Worm (Caenorhabditis elegans) whole organism, L3 larva: ENCODE measurements around the gene C06G4.6.

Experiments
- R02D3.7 ChIP-seq: fragments of 150-350 bp; optimal IDR thresholded peaks from 2 replicates; lab custom pipeline; 2014; ENCODE audit warnings: missing biosample characterization, missing genetic modification characterization
- ZK546.5 ChIP-seq: sonication (generic microtip); optimal IDR thresholded peaks from 2 replicates; lab custom pipeline; 2017; ENCODE audit warnings: missing biosample characterization, missing genetic modification characterization
- aly-2 ChIP-seq: fragments of 150-350 bp; optimal IDR thresholded peaks from 2 replicates; lab custom pipeline; 2014; ENCODE audit warnings: missing biosample characterization, missing genetic modification characterization
- ama-1 ChIP-seq: fragments of 150-350 bp; optimal IDR thresholded peaks from 2 replicates; lab custom pipeline; 2018
- ceh-16 ChIP-seq: sonication (generic microtip); optimal IDR thresholded peaks from 2 replicates; lab custom pipeline; 2017; ENCODE audit warnings: missing biosample characterization, missing genetic modification characterization
- ceh-28 ChIP-seq: fragments of 150-350 bp; optimal IDR thresholded peaks from 2 replicates; lab custom pipeline; 2014; ENCODE audit warnings: missing biosample characterization, missing genetic modification reagents, missing genetic modification characterization
- ceh-82 ChIP-seq: fragments of 150-350 bp; optimal IDR thresholded peaks from 2 replicates; lab custom pipeline; 2014; ENCODE audit warnings: missing biosample characterization, missing genetic modification characterization
- ceh-9 ChIP-seq: sonication (generic microtip); optimal IDR thresholded peaks from 2 replicates; lab custom pipeline; 2018; ENCODE audit warnings: missing biosample characterization, missing genetic modification characterization
- daf-12 ChIP-seq: fragments of 150-350 bp; optimal IDR thresholded peaks from 2 replicates; lab custom pipeline; 2014; ENCODE audit warnings: missing biosample characterization, missing genetic modification reagents, missing genetic modification characterization
- egl-27 ChIP-seq: sonication (generic microtip); optimal IDR thresholded peaks from 4 replicates; lab custom pipeline; 2017; ENCODE audit warnings: missing biosample characterization, missing genetic modification reagents, missing genetic modification characterization
- egl-5 ChIP-seq: fragments of 150-350 bp; optimal IDR thresholded peaks from 2 replicates; lab custom pipeline; 2017; ENCODE audit warnings: missing biosample characterization, missing genetic modification reagents, missing genetic modification characterization, inconsistent platforms
- elt-1 ChIP-seq: fragments of 150-350 bp; optimal IDR thresholded peaks from 2 replicates; lab custom pipeline; 2014; ENCODE audit warnings: missing biosample characterization, missing genetic modification characterization
- elt-2 ChIP-seq: sonication (generic microtip); optimal IDR thresholded peaks from 2 replicates; lab custom pipeline; 2016; ENCODE audit warnings: missing genetic modification reagents, mild to moderate bottlenecking, missing genetic modification characterization, missing compliant biosample characterization
- elt-3 ChIP-seq, 3 experiments: fragments of 150-350 bp in 1 of 3; sonication (generic microtip) in 2 of 3; optimal IDR thresholded peaks; 2 replicates in 2 of 3; 4 replicates in 1 of 3; lab custom pipeline; 2014 to 2017; ENCODE audit warnings: missing biosample characterization in 3 of 3, missing genetic modification characterization in 3 of 3
- eor-1 ChIP-seq, 2 experiments: fragments of 150-350 bp; optimal IDR thresholded peaks; 2 replicates each; lab custom pipeline; 2014 to 2018; ENCODE audit warnings: missing biosample characterization in 2 of 2, missing genetic modification characterization in 2 of 2
- fkh-10 ChIP-seq: sonication (generic microtip); optimal IDR thresholded peaks from 2 replicates; lab custom pipeline; 2017; ENCODE audit warnings: missing biosample characterization, missing genetic modification reagents, missing genetic modification characterization
- fkh-2 ChIP-seq: fragments of 150-350 bp; optimal IDR thresholded peaks from 2 replicates; lab custom pipeline; 2014; ENCODE audit warnings: missing biosample characterization, missing genetic modification reagents, missing genetic modification characterization
- fos-1 ChIP-seq: fragments of 150-350 bp; optimal IDR thresholded peaks from 2 replicates; lab custom pipeline; 2014; ENCODE audit warnings: missing biosample characterization, missing genetic modification characterization
- hmg-11 ChIP-seq: sonication (generic microtip); optimal IDR thresholded peaks from 2 replicates; lab custom pipeline; 2016; ENCODE audit warnings: missing genetic modification characterization, missing compliant biosample characterization
- jun-1 ChIP-seq: fragments of 150-350 bp; optimal IDR thresholded peaks from 2 replicates; lab custom pipeline; 2014; ENCODE audit warnings: missing biosample characterization, missing genetic modification reagents, missing genetic modification characterization
- lin-15B ChIP-seq: fragments of 150-350 bp; optimal IDR thresholded peaks from 2 replicates; lab custom pipeline; 2014; ENCODE audit warnings: missing biosample characterization, missing genetic modification characterization
- lsy-12 ChIP-seq: sonication (generic microtip); optimal IDR thresholded peaks from 2 replicates; lab custom pipeline; 2016; ENCODE audit warnings: mild to moderate bottlenecking, missing genetic modification characterization, missing compliant biosample characterization
- mdl-1 ChIP-seq: fragments of 150-350 bp; optimal IDR thresholded peaks from 2 replicates; lab custom pipeline; 2014; ENCODE audit warnings: missing biosample characterization, missing genetic modification characterization
- mml-1 ChIP-seq: fragments of 150-350 bp; sonication (generic microtip); optimal IDR thresholded peaks from 3 replicates; lab custom pipeline; 2014; ENCODE audit warnings: missing biosample characterization, missing genetic modification characterization
- nhr-11 ChIP-seq: fragments of 150-350 bp; optimal IDR thresholded peaks from 2 replicates; lab custom pipeline; 2014; ENCODE audit warnings: missing biosample characterization, missing genetic modification characterization
- nhr-23 ChIP-seq: fragments of 150-350 bp; optimal IDR thresholded peaks from 2 replicates; lab custom pipeline; 2014; ENCODE audit warnings: missing biosample characterization, missing genetic modification reagents, missing genetic modification characterization
- nhr-237 ChIP-seq: fragments of 150-350 bp; optimal IDR thresholded peaks from 2 replicates; lab custom pipeline; 2014; ENCODE audit warnings: missing biosample characterization, missing genetic modification characterization
- nhr-28 ChIP-seq: fragments of 150-350 bp; optimal IDR thresholded peaks from 2 replicates; lab custom pipeline; 2014; ENCODE audit warnings: missing biosample characterization, missing genetic modification characterization
- nhr-67 ChIP-seq: fragments of 150-350 bp; optimal IDR thresholded peaks from 2 replicates; lab custom pipeline; 2014; ENCODE audit warnings: missing biosample characterization, missing genetic modification characterization
- nhr-76 ChIP-seq: fragments of 150-350 bp; sonication (generic microtip); optimal IDR thresholded peaks from 5 replicates; lab custom pipeline; 2014; ENCODE audit warnings: missing biosample characterization, missing genetic modification characterization
- nhr-77 ChIP-seq: fragments of 150-350 bp; optimal IDR thresholded peaks from 2 replicates; lab custom pipeline; 2014; ENCODE audit warnings: missing biosample characterization, missing genetic modification characterization
- pha-4 ChIP-seq: fragments of 150-350 bp; optimal IDR thresholded peaks from 2 replicates; lab custom pipeline; 2014; ENCODE audit warnings: missing biosample characterization, missing genetic modification reagents, missing genetic modification characterization
- pqm-1 ChIP-seq: fragments of 150-350 bp; optimal IDR thresholded peaks from 2 replicates; lab custom pipeline; 2017; ENCODE audit warnings: missing biosample characterization, missing genetic modification characterization, inconsistent platforms
- sea-2 ChIP-seq: fragments of 150-350 bp; sonication (generic microtip); optimal IDR thresholded peaks from 4 replicates; lab custom pipeline; 2014; ENCODE audit warnings: missing biosample characterization, missing genetic modification reagents, missing genetic modification characterization
- snpc-4 ChIP-seq: fragments of 150-350 bp; optimal IDR thresholded peaks from 2 replicates; lab custom pipeline; 2014; ENCODE audit warnings: missing biosample characterization, missing genetic modification characterization
- tbx-2 ChIP-seq: sonication (generic microtip); optimal IDR thresholded peaks from 2 replicates; lab custom pipeline; 2016; ENCODE audit warnings: mild to moderate bottlenecking, missing genetic modification characterization, missing compliant biosample characterization
- unc-39 ChIP-seq: sonication (generic microtip); optimal IDR thresholded peaks from 4 replicates; lab custom pipeline; 2017; ENCODE audit warnings: missing biosample characterization, missing genetic modification characterization
- unc-62 ChIP-seq: fragments of 150-350 bp; sonication (generic microtip); optimal IDR thresholded peaks from 4 replicates; lab custom pipeline; 2014; ENCODE audit warnings: missing biosample characterization, missing genetic modification reagents, missing genetic modification characterization
- zag-1 ChIP-seq: fragments of 150-350 bp; optimal IDR thresholded peaks from 2 replicates; lab custom pipeline; 2014; ENCODE audit warnings: missing biosample characterization, missing genetic modification characterization
- ztf-11 ChIP-seq: fragments of 150-350 bp; optimal IDR thresholded peaks from 2 replicates; lab custom pipeline; 2014; ENCODE audit warnings: missing biosample characterization, missing genetic modification characterization
- ztf-4 ChIP-seq: fragments of 150-350 bp; optimal IDR thresholded peaks from 2 replicates; lab custom pipeline; 2014; ENCODE audit warnings: missing biosample characterization, missing genetic modification characterization

C06G4.6 gene

ce11 chrIII:8009769-8010168 is 5.6 kb downstream of the C06G4.6 start, which contains the start of gene cit-1.1 (continued):
- TF ChIP-seq ztf-11 (tag; lab: Kevin White, UChicago) (no peak), elt-1 (tag; lab: Kevin White, UChicago) (no peak)

- TF ChIP-seq egl-27, result no peak
- no peak for TF ChIP-seq aly-2 (tag; lab: Kevin White, UChicago)
- no peak for TF ChIP-seq nhr-11 (tag; lab: Kevin White, UChicago)
- TF ChIP-seq fos-1 (tag; lab: Kevin White, UChicago), result no peak
- TF ChIP-seq sea-2 (GFP tag; lab: Kevin White, UChicago), result no peak
- no peak for TF ChIP-seq ztf-11 (tag; lab: Kevin White, UChicago)
- TF ChIP-seq ceh-28, result no peak
- TF ChIP-seq fkh-2 (tag; lab: Kevin White, UChicago), result no peak
- no peak for TF ChIP-seq daf-12
- TF ChIP-seq mdl-1 (tag; lab: Kevin White, UChicago), result no peak
- no peak for TF ChIP-seq snpc-4 (tag; lab: Kevin White, UChicago)
Measured at ce11 chrIII:8010260-8010822, 6.2 kb downstream of the C06G4.6 start, which contains the start of gene cit-1.2. TSS of gene cit-1.2 (plus strand) at chrIII:8010772.

- no peak for TF ChIP-seq egl-27
- TF ChIP-seq ztf-4 (tag; lab: Kevin White, UChicago), result no peak
- TF ChIP-seq ZK546.5 (tag; lab: Kevin White, UChicago), result no peak
- no peak for TF ChIP-seq pqm-1 (tag; lab: Kevin White, UChicago)
- TF ChIP-seq fkh-10, result no peak
- no peak for TF ChIP-seq ceh-16 (tag; lab: Kevin White, UChicago)
- TF ChIP-seq egl-5 (tag; lab: Kevin White, UChicago), result no peak
- TF ChIP-seq unc-39, result no peak
- TF ChIP-seq nhr-237, result no peak
- TF ChIP-seq tbx-2 (tag; lab: Kevin White, UChicago), result no peak
Measured at ce11 chrIII:8013582-8013981, 9.4 kb downstream of the C06G4.6 start.

ce11 chrIII:8016438-8016837 is 12.2 kb downstream of the C06G4.6 start, which contains the start of gene F44B9.5:
TSS of gene F44B9.5 (minus strand) at chrIII:8016538.
- TF ChIP-seq lin-15B (tag; lab: Kevin White, UChicago) (no peak), pqm-1 (tag; lab: Kevin White, UChicago) (no peak), nhr-67 (tag; lab: Kevin White, UChicago) (no peak), jun-1 (tag; lab: Kevin White, UChicago) (no peak), mdl-1 (tag; lab: Kevin White, UChicago) (no peak), hmg-11 (no peak), ceh-82 (no peak), lsy-12 (tag; lab: Kevin White, UChicago) (no peak), egl-5 (tag; lab: Kevin White, UChicago) (no peak), egl-27 (no peak)

ce11 chrIII:8017053-8017452 is 12.9 kb downstream of the C06G4.6 start:
- TF ChIP-seq nhr-67 (tag; lab: Kevin White, UChicago) (no peak), zag-1 (no peak), ztf-11 (tag; lab: Kevin White, UChicago) (no peak), lsy-12 (tag; lab: Kevin White, UChicago) (no peak), hmg-11 (no peak), elt-2 (tag; lab: Kevin White, UChicago) (no peak), nhr-77 (tag; lab: Kevin White, UChicago) (no peak), fkh-2 (tag; lab: Kevin White, UChicago) (no peak)

ce11 chrIII:8020823-8021332 is 16.7 kb downstream of the C06G4.6 start, which contains the start of gene lin-36:
TSS of gene lin-36 (minus strand) at chrIII:8020873.
- no peak for TF ChIP-seq ceh-9
- TF ChIP-seq fos-1 (tag; lab: Kevin White, UChicago), result no peak
- TF ChIP-seq ama-1 (lab: Kevin White, UChicago), result no peak
- peak; percentile 85 for TF ChIP-seq lin-15B (tag; lab: Kevin White, UChicago)
- peak; percentile 89 for TF ChIP-seq nhr-23 (tag; lab: Kevin White, UChicago)
- TF ChIP-seq pha-4 (tag; lab: Kevin White, UChicago), result peak; percentile 84
- TF ChIP-seq R02D3.7, result peak; percentile 63
- TF ChIP-seq ztf-11 (tag; lab: Kevin White, UChicago), result no peak
- peak; percentile 45 for TF ChIP-seq jun-1 (tag; lab: Kevin White, UChicago)
- TF ChIP-seq zag-1, result no peak
- no peak for TF ChIP-seq nhr-237
- no peak for TF ChIP-seq egl-27
- TF ChIP-seq eor-1 (tag; optimal IDR thresholded peaks at IDR 0.05; lab: Kevin White, UChicago), result no peak
- no peak for TF ChIP-seq egl-5 (tag; lab: Kevin White, UChicago)
- peak; percentile 86 for TF ChIP-seq hmg-11
- TF ChIP-seq unc-39, result no peak
- no peak for TF ChIP-seq nhr-28 (tag; lab: Kevin White, UChicago)
- no peak for TF ChIP-seq daf-12
- TF ChIP-seq elt-3 (tag; optimal IDR thresholded peaks at IDR 0.05; lab: Kevin White, UChicago), result no peak
- no peak for TF ChIP-seq nhr-76 (tag; lab: Kevin White, UChicago)
- TF ChIP-seq mml-1 (tag; lab: Kevin White, UChicago), result no peak
- TF ChIP-seq fkh-2 (tag; lab: Kevin White, UChicago), result no peak
- no peak for TF ChIP-seq unc-62 (GFP tag; lab: Kevin White, UChicago)
- no peak for TF ChIP-seq ZK546.5 (tag; lab: Kevin White, UChicago)
- TF ChIP-seq sea-2 (GFP tag; lab: Kevin White, UChicago), result peak; percentile 74
- TF ChIP-seq nhr-11 (tag; lab: Kevin White, UChicago), result no peak
